Fruit fly (Drosophila melanogaster): ENCODE data around the gene Sdic3.
A peak's percentile ranks its signal among the peaks of the same experiment; 100 is the strongest.

The Sdic3 gene

dm6 chrX:20173464-20173995 is 20.5 kb downstream of the Sdic3 start, which contains the start of gene AnxB10 (continued):
- TF ChIP-seq br (optimal IDR thresholded peaks at IDR 0.05) = no peak
- TF ChIP-seq pho (GFP tag; optimal IDR thresholded peaks at IDR 0.05) = no peak
- no peak for TF ChIP-seq CG10431 (GFP tag; optimal IDR thresholded peaks at IDR 0.05)
- no peak for TF ChIP-seq Optix (GFP tag; IDR thresholded peaks at IDR 0.05)
- peak; percentile 56; the same call in 1 of the 2 replicates for TF ChIP-seq sob (GFP tag; IDR thresholded peaks at IDR 0.05)
- TF ChIP-seq ems (GFP tag; optimal IDR thresholded peaks at IDR 0.05) = peak; percentile 47
- TF ChIP-seq CG10267 (tag; optimal IDR thresholded peaks at IDR 0.05) = peak; percentile 46
- TF ChIP-seq MBD-R2 (GFP tag; IDR thresholded peaks at IDR 0.05) = peak; percentile 21; the same call in 1 of the 2 replicates
- no peak for TF ChIP-seq toy (GFP tag; IDR thresholded peaks at IDR 0.05)
- TF ChIP-seq Hr3 (GFP tag; optimal IDR thresholded peaks at IDR 0.05) = peak; percentile 26
- no peak for TF ChIP-seq stwl (tag; optimal IDR thresholded peaks at IDR 0.05)
- no peak for TF ChIP-seq CG4707 (GFP tag; optimal IDR thresholded peaks at IDR 0.05)
- TF ChIP-seq CG2199 (GFP tag; IDR thresholded peaks at IDR 0.05) = no peak
- TF ChIP-seq NK7.1 (GFP tag; optimal IDR thresholded peaks at IDR 0.05) = no peak
- no peak for TF ChIP-seq da (GFP tag; optimal IDR thresholded peaks at IDR 0.05)
- TF ChIP-seq pum (GFP tag; optimal IDR thresholded peaks at IDR 0.05) = peak; percentile 27
- peak; percentile 76 for TF ChIP-seq CG18599 (GFP tag; optimal IDR thresholded peaks at IDR 0.05)
- 0 out of 2 replicates have a peak, but pooled peaks have one; percentile 26 for TF ChIP-seq E2f1 (GFP tag; IDR thresholded peaks at IDR 0.05)
- TF ChIP-seq Hand (GFP tag; optimal IDR thresholded peaks at IDR 0.05) = peak; percentile 7
- TF ChIP-seq hkb (optimal IDR thresholded peaks at IDR 0.05) = no peak
- peak; percentile 67 for TF ChIP-seq hkb (GFP tag; IDR thresholded peaks at IDR 0.05)
- TF ChIP-seq Dfd (GFP tag; optimal IDR thresholded peaks at IDR 0.05) = no peak
- no peak for TF ChIP-seq lov (optimal IDR thresholded peaks at IDR 0.05)
- TF ChIP-seq lov (GFP tag; IDR thresholded peaks at IDR 0.05) = no peak
- peak in 1 of 3 experiments; percentile 30 for TF ChIP-seq lola (GFP tag; optimal IDR thresholded peaks at IDR 0.05)
- no peak for TF ChIP-seq ken (GFP tag; IDR thresholded peaks at IDR 0.05)
- no peak for TF ChIP-seq CG5953 (GFP tag; IDR thresholded peaks at IDR 0.05)
- peak; percentile 4 for TF ChIP-seq sug (tag; optimal IDR thresholded peaks at IDR 0.05)
- TF ChIP-seq E2f2 (GFP tag; IDR thresholded peaks at IDR 0.05) = 0 out of 2 replicates have a peak, but pooled peaks have one; percentile 23
- TF ChIP-seq CG17612 (GFP tag; IDR thresholded peaks at IDR 0.05) = no peak
- TF ChIP-seq chm (GFP tag; IDR thresholded peaks at IDR 0.05) = no peak
- peak; percentile 58 for TF ChIP-seq vvl (GFP tag; IDR thresholded peaks at IDR 0.05)
- no peak for TF ChIP-seq CG1024 (GFP tag; IDR thresholded peaks at IDR 0.05)
- TF ChIP-seq bab2 (GFP tag; optimal IDR thresholded peaks at IDR 0.05) = peak; percentile 31
- peak; percentile 49 for TF ChIP-seq CG9437 (GFP tag; optimal IDR thresholded peaks at IDR 0.05)
- TF ChIP-seq fru (optimal IDR thresholded peaks at IDR 0.05) = no peak
- TF ChIP-seq tgo (GFP tag; IDR thresholded peaks at IDR 0.05) = peak; percentile 68
- peak; percentile 79 for TF ChIP-seq CG2678 (tag; optimal IDR thresholded peaks at IDR 0.05)
- no peak for TF ChIP-seq gcm2 (GFP tag; optimal IDR thresholded peaks at IDR 0.05)
- TF ChIP-seq CG17186 (GFP tag; optimal IDR thresholded peaks at IDR 0.05) = no peak
- no peak for TF ChIP-seq mirr (GFP tag; optimal IDR thresholded peaks at IDR 0.05)
- TF ChIP-seq CG11398 (GFP tag; optimal IDR thresholded peaks at IDR 0.05) = no peak
- no peak for TF ChIP-seq rib (GFP tag; IDR thresholded peaks at IDR 0.05)
- TF ChIP-seq Trl (optimal IDR thresholded peaks at IDR 0.05) = no peak
- peak; percentile 36 for TF ChIP-seq Trl (GFP tag; optimal IDR thresholded peaks at IDR 0.05)
- TF ChIP-seq CG1529 (GFP tag; optimal IDR thresholded peaks at IDR 0.05) = peak; percentile 35
- no peak for TF ChIP-seq Nf-YA (GFP tag; IDR thresholded peaks at IDR 0.05)
- TF ChIP-seq CG8765 (GFP tag; IDR thresholded peaks at IDR 0.05) = no peak
- peak; percentile 36 for TF ChIP-seq PHDP (tag; optimal IDR thresholded peaks at IDR 0.05)
- peak; percentile 86 for TF ChIP-seq CG11504 (tag; optimal IDR thresholded peaks at IDR 0.05)
- no peak for TF ChIP-seq CG7928 (GFP tag; optimal IDR thresholded peaks at IDR 0.05)
- peak; percentile 23 for TF ChIP-seq CG6683 (GFP tag; optimal IDR thresholded peaks at IDR 0.05)
- TF ChIP-seq ap (GFP tag; IDR thresholded peaks at IDR 0.05) = no peak
- TF ChIP-seq Hsf (GFP tag; optimal IDR thresholded peaks at IDR 0.05) = peak; percentile 62
